Fruit fly (Drosophila melanogaster): Measurements from ENCODE around the gene Kap-alpha1.

The Kap-alpha1 gene

dm6 chr3L:19794203-19794802 is 12.7 kb upstream of the Kap-alpha1 start (continued):
- TF ChIP-seq Side (GFP tag; optimal IDR thresholded peaks at IDR 0.05) (peak; percentile 83), Myb (GFP tag; optimal IDR thresholded peaks at IDR 0.05) (peak; percentile 41), Oli (tag; optimal IDR thresholded peaks at IDR 0.05) (peak; percentile 90), CG33213 (GFP tag; optimal IDR thresholded peaks at IDR 0.05) (peak; percentile 45), CG18011 (GFP tag; optimal IDR thresholded peaks at IDR 0.05) (peak; percentile 74), p53 (GFP tag; optimal IDR thresholded peaks at IDR 0.05) (no peak), CG32767 (GFP tag; IDR thresholded peaks at IDR 0.05) (peak; percentile 62), sqz (GFP tag; optimal IDR thresholded peaks at IDR 0.05) (no peak), CG2199 (GFP tag; IDR thresholded peaks at IDR 0.05) (no peak; the same call in 2 of the 3 replicates), CG13287 (GFP tag; IDR thresholded peaks at IDR 0.05; ENCODE audit: partially characterized antibody) (peak; percentile 7; the same call in 1 of the 2 replicates), CG13624 (GFP tag; optimal IDR thresholded peaks at IDR 0.05) (peak; percentile 85), CG11560 (tag; IDR thresholded peaks at IDR 0.05) (peak; percentile 47; the same call in 1 of the 3 replicates), CG6689 (GFP tag; IDR thresholded peaks at IDR 0.05) (peak; percentile 56; the same call in 1 of the 2 replicates), dm (GFP tag; optimal IDR thresholded peaks at IDR 0.05) (peak; percentile 57), CG14050 (GFP tag; IDR thresholded peaks at IDR 0.05) (peak; percentile 35; the same call in 2 of the 3 replicates), gfzf (GFP tag; optimal IDR thresholded peaks at IDR 0.05) (no peak), jigr1 (GFP tag; IDR thresholded peaks at IDR 0.05) (0 out of 3 replicates have a peak, but pooled peaks have one; percentile 28), Trl (optimal IDR thresholded peaks at IDR 0.05) (no peak), Trl (GFP tag; optimal IDR thresholded peaks at IDR 0.05) (peak; percentile 78), CG8765 (GFP tag; IDR thresholded peaks at IDR 0.05) (no peak), ERR (GFP tag; optimal IDR thresholded peaks at IDR 0.05) (peak; percentile 45), HLHmδ (GFP tag; optimal IDR thresholded peaks at IDR 0.05) (no peak), z (GFP tag; IDR thresholded peaks at IDR 0.05) (0 out of 3 replicates have a peak, but pooled peaks have one; percentile 19), CG18262 (tag; optimal IDR thresholded peaks at IDR 0.05) (peak; percentile 91), CG8290 (GFP tag; optimal IDR thresholded peaks at IDR 0.05) (peak; percentile 36), CG8290 (tag; optimal IDR thresholded peaks at IDR 0.05) (peak; percentile 34 to 88), caup (GFP tag; optimal IDR thresholded peaks at IDR 0.05; ENCODE audit: severe bottlenecking) (peak; percentile 91), E2f1 (GFP tag; IDR thresholded peaks at IDR 0.05) (peak; percentile 68), Abd-B (GFP tag; optimal IDR thresholded peaks at IDR 0.05) (peak; percentile 77), ato (GFP tag; IDR thresholded peaks at IDR 0.05; ENCODE audit: partially characterized antibody) (peak; percentile 44; the same call in 1 of the 2 replicates), Antp (GFP tag; optimal IDR thresholded peaks at IDR 0.05) (peak; percentile 76), seq (GFP tag; IDR thresholded peaks at IDR 0.05) (peak; percentile 76), h (optimal IDR thresholded peaks at IDR 0.05) (no peak), CG6654 (GFP tag; optimal IDR thresholded peaks at IDR 0.05) (peak; percentile 66), CG12236 (GFP tag; optimal IDR thresholded peaks at IDR 0.05) (peak; percentile 47), maf-S (GFP tag; optimal IDR thresholded peaks at IDR 0.05) (peak; percentile 69), sna (GFP tag; IDR thresholded peaks at IDR 0.05; ENCODE audit: partially characterized antibody) (peak; percentile 33; the same call in 1 of the 2 replicates), lmd (GFP tag; IDR thresholded peaks at IDR 0.05) (peak; percentile 72), CG12155 (GFP tag; optimal IDR thresholded peaks at IDR 0.05) (peak; percentile 66), HLH54F (GFP tag; optimal IDR thresholded peaks at IDR 0.05) (peak; percentile 74), scrt (GFP tag; optimal IDR thresholded peaks at IDR 0.05) (peak; percentile 76), CG2678 (tag; optimal IDR thresholded peaks at IDR 0.05) (peak; percentile 94), CG8281 (tag; optimal IDR thresholded peaks at IDR 0.05) (peak; percentile 69), CG8944 (GFP tag; optimal IDR thresholded peaks at IDR 0.05) (peak; percentile 47), NK7.1 (GFP tag; optimal IDR thresholded peaks at IDR 0.05) (peak; percentile 88), Dek (tag; optimal IDR thresholded peaks at IDR 0.05) (peak; percentile 77), sr (GFP tag; IDR thresholded peaks at IDR 0.05) (peak; percentile 19; the same call in 1 of the 3 replicates), CG2712 (tag; optimal IDR thresholded peaks at IDR 0.05) (peak; percentile 88), Hr39 (optimal IDR thresholded peaks at IDR 0.05) (no peak), CG15696 (tag; optimal IDR thresholded peaks at IDR 0.05) (peak; percentile 30), Fer3 (tag; optimal IDR thresholded peaks at IDR 0.05) (peak; percentile 77)

Measured in whole organism, embryonic.